Fruit fly (Drosophila melanogaster): ENCODE data around the gene Droj2.

Droj2 gene

dm6 chr3R:13381744-13382435, at the start of gene Droj2, which contains the start of gene mRpS21:
TSS of gene Droj2 (plus strand) at chr3R:13382106.
TSS of gene mRpS21 (minus strand) at chr3R:13381809.
- TF ChIP-seq Ets98B (GFP tag; IDR thresholded peaks at IDR 0.05) (peak; percentile 22; the same call in 1 of the 2 replicates), fd96Ca (GFP tag; IDR thresholded peaks at IDR 0.05) (no peak), CG34367 (tag; optimal IDR thresholded peaks at IDR 0.05) (peak; percentile 32), CG12605 (GFP tag; IDR thresholded peaks at IDR 0.05) (no peak), CG17806 (tag; optimal IDR thresholded peaks at IDR 0.05) (peak; percentile 13), CG10348 (GFP tag; IDR thresholded peaks at IDR 0.05) (no peak), CG9948 (tag; optimal IDR thresholded peaks at IDR 0.05) (no peak), Pif1B (GFP tag; optimal IDR thresholded peaks at IDR 0.05) (no peak), CG14655 (GFP tag; optimal IDR thresholded peaks at IDR 0.05) (no peak), gl (tag; optimal IDR thresholded peaks at IDR 0.05) (no peak), CG15710 (tag; optimal IDR thresholded peaks at IDR 0.05) (peak; percentile 51), CG8159 (tag; optimal IDR thresholded peaks at IDR 0.05) (peak; percentile 19)

- TF ChIP-seq CG13204 (GFP tag; optimal IDR thresholded peaks at IDR 0.05) (no peak), gl (tag; optimal IDR thresholded peaks at IDR 0.05) (no peak), CG14655 (GFP tag; optimal IDR thresholded peaks at IDR 0.05) (no peak), CG8301 (tag; optimal IDR thresholded peaks at IDR 0.05) (no peak), CG32121 (GFP tag; IDR thresholded peaks at IDR 0.05) (no peak), CG15710 (tag; optimal IDR thresholded peaks at IDR 0.05) (no peak), EcR (GFP tag; optimal IDR thresholded peaks at IDR 0.05) (no peak), CG10348 (GFP tag; IDR thresholded peaks at IDR 0.05) (no peak), D1 (tag; optimal IDR thresholded peaks at IDR 0.05) (no peak)
Measured at dm6 chr3R:13333031-13333430, 48.9 kb upstream of the Droj2 start.

- no peak for TF ChIP-seq CG17806 (tag; optimal IDR thresholded peaks at IDR 0.05)
- TF ChIP-seq CG15710 (tag; optimal IDR thresholded peaks at IDR 0.05) = no peak
- no peak for TF ChIP-seq Snoo (tag; optimal IDR thresholded peaks at IDR 0.05)
Measured at dm6 chr3R:13334007-13334406, 47.9 kb upstream of the Droj2 start, which contains the start of gene PK2-R2. TSS of gene PK2-R2 (minus strand) at chr3R:13334166.

- no peak for TF ChIP-seq Ets98B (GFP tag; IDR thresholded peaks at IDR 0.05)
- TF ChIP-seq CG8159 (tag; optimal IDR thresholded peaks at IDR 0.05) = no peak
- no peak for TF ChIP-seq D1 (tag; optimal IDR thresholded peaks at IDR 0.05)
- no peak for TF ChIP-seq CG8301 (tag; optimal IDR thresholded peaks at IDR 0.05)
- TF ChIP-seq CG34367 (tag; optimal IDR thresholded peaks at IDR 0.05) = no peak
Measured at dm6 chr3R:13338030-13338429, 43.9 kb upstream of the Droj2 start, which contains the start of gene PK2-R1. TSS of gene PK2-R1 (plus strand) at chr3R:13338330.

dm6 chr3R:13353373-13353772, 28.5 kb upstream of the Droj2 start, which contains the start of gene mthl12:
TSS of gene mthl12 (plus strand) at chr3R:13353673.
- TF ChIP-seq CG9948 (tag; optimal IDR thresholded peaks at IDR 0.05) (no peak), CG4496 (GFP tag; IDR thresholded peaks at IDR 0.05) (no peak), CG32121 (GFP tag; IDR thresholded peaks at IDR 0.05) (no peak), CG34367 (tag; optimal IDR thresholded peaks at IDR 0.05) (no peak), D1 (tag; optimal IDR thresholded peaks at IDR 0.05) (no peak), CG8301 (tag; optimal IDR thresholded peaks at IDR 0.05) (no peak), CG10348 (GFP tag; IDR thresholded peaks at IDR 0.05) (no peak), CG12605 (GFP tag; IDR thresholded peaks at IDR 0.05) (no peak)

dm6 chr3R:13356960-13357359, 24.9 kb upstream of the Droj2 start:
- TF ChIP-seq Ets98B (GFP tag; IDR thresholded peaks at IDR 0.05) (no peak), Pif1A (GFP tag; optimal IDR thresholded peaks at IDR 0.05) (no peak), Snoo (tag; optimal IDR thresholded peaks at IDR 0.05) (no peak), gl (tag; optimal IDR thresholded peaks at IDR 0.05) (no peak), CG17806 (tag; optimal IDR thresholded peaks at IDR 0.05) (no peak), CG4496 (GFP tag; IDR thresholded peaks at IDR 0.05) (no peak), CG12605 (GFP tag; IDR thresholded peaks at IDR 0.05) (no peak), CG15710 (tag; optimal IDR thresholded peaks at IDR 0.05) (no peak), CG10348 (GFP tag; IDR thresholded peaks at IDR 0.05) (no peak), rn (GFP tag; IDR thresholded peaks at IDR 0.05) (no peak), CG9948 (tag; optimal IDR thresholded peaks at IDR 0.05) (no peak), CG13204 (GFP tag; optimal IDR thresholded peaks at IDR 0.05) (no peak), CG8159 (tag; optimal IDR thresholded peaks at IDR 0.05) (no peak), EcR (GFP tag; optimal IDR thresholded peaks at IDR 0.05) (no peak), fd96Ca (GFP tag; IDR thresholded peaks at IDR 0.05) (no peak), CG32121 (GFP tag; IDR thresholded peaks at IDR 0.05) (no peak), CG14655 (GFP tag; optimal IDR thresholded peaks at IDR 0.05) (no peak), CG34367 (tag; optimal IDR thresholded peaks at IDR 0.05) (no peak), CG8301 (tag; optimal IDR thresholded peaks at IDR 0.05) (no peak)

- TF ChIP-seq Pif1B (GFP tag; optimal IDR thresholded peaks at IDR 0.05) (no peak), Pif1A (GFP tag; optimal IDR thresholded peaks at IDR 0.05) (peak; percentile 30), D1 (tag; optimal IDR thresholded peaks at IDR 0.05) (peak; percentile 18), CG4496 (GFP tag; IDR thresholded peaks at IDR 0.05) (peak; percentile 78), rn (GFP tag; IDR thresholded peaks at IDR 0.05) (no peak)
Measured at dm6 chr3R:13360108-13360507, 21.8 kb upstream of the Droj2 start.

All from whole organism, pupa.